Worm (Caenorhabditis elegans): ENCODE measurements around the gene emc-1.

ce11 chrII:1529057-1529456, 28.9 kb upstream of the emc-1 start, which contains the start of gene Y51H7BR.4:
- TF ChIP-seq ceh-82 (tag; optimal IDR thresholded peaks at IDR 0.05) = no peak
- no peak for TF ChIP-seq nhr-237 (tag; optimal IDR thresholded peaks at IDR 0.05)
